Worm (Caenorhabditis elegans): ENCODE results near the gene nhr-50.

nhr-50 gene

DNA sequence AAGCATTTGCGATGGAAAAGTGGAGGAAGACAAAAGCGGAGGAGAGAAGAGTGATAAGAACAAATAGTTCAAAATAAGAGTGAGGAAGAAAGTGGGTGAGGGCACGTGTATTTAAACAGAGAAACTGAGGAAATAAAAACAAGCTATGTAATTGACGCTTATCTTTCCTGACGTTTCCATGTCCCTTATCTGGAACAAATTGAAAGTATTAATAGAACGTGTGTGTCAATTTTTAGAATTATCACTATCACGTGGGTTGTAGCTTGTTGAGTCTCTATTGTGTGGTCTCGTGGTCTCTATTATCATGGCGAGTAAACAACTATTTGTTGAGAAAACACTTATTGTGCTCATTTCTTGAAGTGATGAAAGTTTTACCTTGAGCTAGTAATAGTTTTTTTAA is 45.4 kb upstream of the nhr-50 start, which contains the start of gene T10C6.15:
Gene T10C6.15 (minus strand): TSS at position 104 of the 400 bp plus-strand sequence.
- TF ChIP-seq elt-2 (tag; optimal IDR thresholded peaks at IDR 0.05) (peak; percentile 75), pqm-1 (tag; optimal IDR thresholded peaks at IDR 0.05) (peak; percentile 0), nhr-11 (tag; optimal IDR thresholded peaks at IDR 0.05) (no peak)

ce11 chrV:16043686-16044085 is 43.3 kb upstream of the nhr-50 start:
- no peak for TF ChIP-seq tbx-2 (tag; optimal IDR thresholded peaks at IDR 0.05)
- no peak for TF ChIP-seq ceh-22 (tag; optimal IDR thresholded peaks at IDR 0.05)

ce11 chrV:16042743-16043014 is 42.2 kb upstream of the nhr-50 start:
- TF ChIP-seq npax-4 (tag; optimal IDR thresholded peaks at IDR 0.05) (no peak), elt-2 (tag; optimal IDR thresholded peaks at IDR 0.05) (no peak), elt-4 (tag; optimal IDR thresholded peaks at IDR 0.05) (no peak), sdc-2 (tag; optimal IDR thresholded peaks at IDR 0.05) (no peak), lin-11 (tag; optimal IDR thresholded peaks at IDR 0.05) (no peak), ref-2 (tag; optimal IDR thresholded peaks at IDR 0.05) (no peak), hlh-8 (tag; optimal IDR thresholded peaks at IDR 0.05) (no peak), C08G9.2 (tag; optimal IDR thresholded peaks at IDR 0.05) (no peak), fkh-6 (tag; optimal IDR thresholded peaks at IDR 0.05) (no peak), unc-86 (tag; optimal IDR thresholded peaks at IDR 0.05) (no peak), sox-4 (tag; optimal IDR thresholded peaks at IDR 0.05) (no peak), sox-2 (GFP tag; IDR thresholded peaks at IDR 0.05) (no peak), T23F11.4 (GFP tag; optimal IDR thresholded peaks at IDR 0.05) (no peak), zip-5 (tag; optimal IDR thresholded peaks at IDR 0.05) (no peak), nhr-232 (tag; optimal IDR thresholded peaks at IDR 0.05) (no peak), ceh-6 (GFP tag; optimal IDR thresholded peaks at IDR 0.05) (no peak), unc-3 (GFP tag; conservative IDR thresholded peaks at IDR 0.05) (no peak), unc-3 (tag; optimal IDR thresholded peaks at IDR 0.05) (no peak), tbx-7 (tag; optimal IDR thresholded peaks at IDR 0.05) (no peak)

- TF ChIP-seq ref-2 (tag; optimal IDR thresholded peaks at IDR 0.05) (peak; percentile 22), ama-1 (optimal IDR thresholded peaks at IDR 0.05) (peak; percentile 73)
Measured at ce11 chrV:16041925-16042742, 41.7 kb upstream of the nhr-50 start, which contains the start of the genes his-2 and his-1. Gene his-2 (minus strand): TSS chrV:16042283. Gene his-1 (plus strand): TSS chrV:16042520.

DNA sequence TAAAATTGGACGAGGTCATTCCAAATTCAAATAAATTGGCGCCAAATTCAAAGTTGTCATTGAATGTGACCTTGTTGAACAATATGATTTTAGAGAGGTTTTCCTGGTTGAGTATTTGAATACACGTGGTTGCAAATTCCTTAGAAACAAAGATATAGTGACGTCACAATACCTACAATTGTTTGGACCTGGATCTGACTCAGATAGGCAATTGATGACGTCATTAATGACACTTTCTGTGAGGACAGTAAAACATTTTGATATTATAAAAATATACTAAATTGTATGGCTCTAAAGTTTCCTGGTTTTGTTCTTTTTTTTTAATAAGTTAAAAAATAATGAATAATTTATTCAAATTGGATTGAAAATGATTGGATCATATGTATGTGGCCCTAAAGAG is 41.0 kb upstream of the nhr-50 start:
- no peak for TF ChIP-seq dve-1 (tag; optimal IDR thresholded peaks at IDR 0.05)
- TF ChIP-seq fax-1 (tag; optimal IDR thresholded peaks at IDR 0.05), result no peak
- no peak for TF ChIP-seq ceh-6 (GFP tag; optimal IDR thresholded peaks at IDR 0.05)
- no peak for TF ChIP-seq ceh-22 (tag; optimal IDR thresholded peaks at IDR 0.05)
- no peak for TF ChIP-seq mec-3 (tag; optimal IDR thresholded peaks at IDR 0.05; ENCODE audit: borderline replicate concordance)
- TF ChIP-seq elt-4 (tag; optimal IDR thresholded peaks at IDR 0.05), result no peak
- TF ChIP-seq ref-2 (tag; optimal IDR thresholded peaks at IDR 0.05), result no peak
- no peak for TF ChIP-seq pag-3 (tag; optimal IDR thresholded peaks at IDR 0.05; ENCODE audit: borderline replicate concordance)
- TF ChIP-seq sox-4 (tag; optimal IDR thresholded peaks at IDR 0.05), result no peak
- no peak for TF ChIP-seq ceh-2 (tag; optimal IDR thresholded peaks at IDR 0.05)
- no peak for TF ChIP-seq nhr-232 (tag; optimal IDR thresholded peaks at IDR 0.05)
- no peak for TF ChIP-seq C38D4.7 (GFP tag; optimal IDR thresholded peaks at IDR 0.05)
- TF ChIP-seq rnt-1 (tag; optimal IDR thresholded peaks at IDR 0.05), result no peak
- no peak for TF ChIP-seq hlh-15 (tag; optimal IDR thresholded peaks at IDR 0.05)
- TF ChIP-seq hlh-8 (tag; optimal IDR thresholded peaks at IDR 0.05), result no peak
- no peak for TF ChIP-seq ceh-18 (tag; optimal IDR thresholded peaks at IDR 0.05)
- no peak for TF ChIP-seq ceh-30 (tag; optimal IDR thresholded peaks at IDR 0.05)
- no peak for TF ChIP-seq pat-9 (tag; optimal IDR thresholded peaks at IDR 0.05)
- TF ChIP-seq tbx-7 (tag; optimal IDR thresholded peaks at IDR 0.05), result no peak
- no peak for TF ChIP-seq fkh-6 (tag; optimal IDR thresholded peaks at IDR 0.05)

All from whole organism, late embryonic.